Fruit fly (Drosophila melanogaster) whole organism, embryonic: Measurements from ENCODE around the gene gce.

Source experiments
- Atf-2 ChIP-seq: fragments of 200-800 bp; sonication (Bioruptor generic); optimal IDR thresholded peaks from 2 replicates; lab custom pipeline; 2016; ENCODE audit warnings: missing biosample characterization, missing genetic modification characterization
- B-H2 ChIP-seq: fragments of 200-800 bp; sonication (Bioruptor generic); optimal IDR thresholded peaks from 2 replicates; lab custom pipeline; 2018; ENCODE audit warnings: missing biosample characterization, mild to moderate bottlenecking, missing genetic modification characterization
- Bdp1 ChIP-seq: fragments of 200-800 bp; sonication (Bioruptor generic); optimal IDR thresholded peaks from 3 replicates; lab custom pipeline; 2016; ENCODE audit warnings: missing biosample characterization, missing genetic modification characterization
- CG12155 ChIP-seq: fragments of 200-800 bp; sonication (Bioruptor generic); optimal IDR thresholded peaks from 3 replicates; lab custom pipeline; 2016; ENCODE audit warnings: missing biosample characterization, missing genetic modification characterization
- CG1233 ChIP-seq: fragments of 200-800 bp; sonication (Bioruptor generic); optimal IDR thresholded peaks from 4 replicates; lab custom pipeline; 2018; ENCODE audit warnings: missing biosample characterization, mild to moderate bottlenecking, missing genetic modification characterization
- CG12744 ChIP-seq: fragments of 200-800 bp; sonication (Bioruptor generic); optimal IDR thresholded peaks from 2 replicates; lab custom pipeline; 2016; ENCODE audit warnings: missing biosample characterization, missing genetic modification characterization
- CG18011 ChIP-seq: fragments of 200-800 bp; sonication (Bioruptor generic); optimal IDR thresholded peaks from 2 replicates; lab custom pipeline; 2017; ENCODE audit warnings: missing biosample characterization, missing genetic modification characterization, mild to moderate bottlenecking, moderate library complexity, missing genotype
- CG1832 ChIP-seq: fragments of 200-800 bp; sonication (Bioruptor generic); optimal IDR thresholded peaks from 2 replicates; lab custom pipeline; 2017; ENCODE audit warnings: missing biosample characterization, mild to moderate bottlenecking, missing genetic modification characterization, inconsistent platforms
- CG2202 ChIP-seq: fragments of 200-800 bp; sonication (Bioruptor generic); optimal IDR thresholded peaks from 2 replicates; lab custom pipeline; 2018; ENCODE audit warnings: missing biosample characterization, mild to moderate bottlenecking, missing genetic modification characterization
- CG31365 ChIP-seq: fragments of 200-800 bp; sonication (Bioruptor generic); optimal IDR thresholded peaks from 2 replicates; lab custom pipeline; 2018; ENCODE audit warnings: missing biosample characterization, mild to moderate bottlenecking, missing genetic modification characterization
- CG4820 ChIP-seq: fragments of 200-800 bp; sonication (Bioruptor generic); optimal IDR thresholded peaks from 3 replicates; lab custom pipeline; 2016; ENCODE audit warnings: missing biosample characterization, missing genetic modification characterization
- CG6654 ChIP-seq: fragments of 200-800 bp; sonication (Bioruptor generic); optimal IDR thresholded peaks from 2 replicates; lab custom pipeline; 2017; ENCODE audit warnings: missing biosample characterization, mild to moderate bottlenecking, missing genetic modification characterization
- CG6813 ChIP-seq: fragments of 200-800 bp; sonication (Bioruptor generic); optimal IDR thresholded peaks from 2 replicates; lab custom pipeline; 2017; ENCODE audit warnings: missing biosample characterization, missing genetic modification characterization, mild to moderate bottlenecking, moderate library complexity, missing genetic modification reagents
- CG8478 ChIP-seq: fragments of >200 bp; optimal IDR thresholded peaks from 2 replicates; lab custom pipeline; 2018
- CG9797 ChIP-seq: fragments of 200-800 bp; sonication (Bioruptor generic); optimal IDR thresholded peaks from 3 replicates; lab custom pipeline; 2018; ENCODE audit warnings: missing biosample characterization, mild to moderate bottlenecking, missing genetic modification characterization
- CG9817 ChIP-seq: fragments of 200-800 bp; sonication (Bioruptor generic); optimal IDR thresholded peaks from 2 replicates; lab custom pipeline; 2018; ENCODE audit warnings: missing biosample characterization, mild to moderate bottlenecking, missing genetic modification characterization, moderate library complexity
- D19B ChIP-seq: fragments of 200-800 bp; sonication (Bioruptor generic); optimal IDR thresholded peaks from 2 replicates; lab custom pipeline; 2017; ENCODE audit warnings: missing biosample characterization, mild to moderate bottlenecking, missing genetic modification characterization
- Dfd ChIP-seq, 2 experiments: fragments of >200 bp; optimal IDR thresholded peaks; 2 replicates each; lab custom pipeline; 2017; ENCODE audit warnings: missing biosample characterization in 2 of 2, missing genetic modification characterization in 2 of 2
- Doc2 ChIP-seq: fragments of 200-800 bp; sonication (Bioruptor generic); IDR thresholded peaks from 2 replicates; pipeline ENCODE4 v1.3.6; 2022; ENCODE audit warnings: missing biosample characterization, missing genetic modification characterization
- Fer2 ChIP-seq: fragments of 200-800 bp; sonication (Bioruptor generic); optimal IDR thresholded peaks from 2 replicates; lab custom pipeline; 2018; ENCODE audit warnings: missing biosample characterization, mild to moderate bottlenecking, missing genetic modification characterization, moderate library complexity
- GATAe ChIP-seq: fragments of 200-800 bp; sonication (Bioruptor generic); conservative IDR thresholded peaks from 2 replicates; pipeline ENCODE4 v1.3.6; 2022; ENCODE audit warnings: missing biosample characterization, missing genetic modification characterization
- Hey ChIP-seq: fragments of 200-800 bp; sonication (Bioruptor generic); optimal IDR thresholded peaks from 3 replicates; lab custom pipeline; 2018; ENCODE audit warnings: missing biosample characterization, mild to moderate bottlenecking, missing genetic modification characterization
- Hr51 ChIP-seq, 2 experiments: fragments of 200-800 bp; sonication (Bioruptor generic); optimal IDR thresholded peaks; 2 replicates in 1 of 2; 3 replicates in 1 of 2; lab custom pipeline; 2016 to 2018; ENCODE audit warnings: missing biosample characterization in 2 of 2, missing genetic modification characterization in 2 of 2, mild to moderate bottlenecking in 1 of 2, moderate library complexity in 1 of 2
- Lpt ChIP-seq: fragments of >200 bp; optimal IDR thresholded peaks from 2 replicates; lab custom pipeline; 2018; ENCODE audit warnings: missing biosample characterization, missing genetic modification characterization
- MESR4 ChIP-seq: fragments of 200-800 bp; sonication (Bioruptor generic); optimal IDR thresholded peaks from 2 replicates; lab custom pipeline; 2018; ENCODE audit warnings: missing biosample characterization, mild to moderate bottlenecking, missing genetic modification characterization, moderate library complexity
- Myb ChIP-seq: fragments of 200-800 bp; sonication (Bioruptor generic); optimal IDR thresholded peaks from 2 replicates; lab custom pipeline; 2016; ENCODE audit warnings: missing biosample characterization, missing genetic modification characterization
- Neu2 ChIP-seq: fragments of 200-800 bp; sonication (Bioruptor generic); optimal IDR thresholded peaks from 3 replicates; lab custom pipeline; 2016; ENCODE audit warnings: missing biosample characterization, missing genetic modification characterization, borderline replicate concordance
- Six4 ChIP-seq: fragments of 200-800 bp; sonication (Bioruptor generic); optimal IDR thresholded peaks from 2 replicates; lab custom pipeline; 2016; ENCODE audit warnings: missing biosample characterization, missing genetic modification characterization
- YL-1 ChIP-seq: fragments of 200-800 bp; sonication (Bioruptor generic); optimal IDR thresholded peaks from 3 replicates; lab custom pipeline; 2017; ENCODE audit warnings: missing biosample characterization, mild to moderate bottlenecking, missing genetic modification characterization
- bowl ChIP-seq: fragments of 200-800 bp; sonication (Bioruptor generic); IDR thresholded peaks from 2 replicates; pipeline ENCODE4 v1.3.6; 2022; ENCODE audit warnings: missing biosample characterization, missing genetic modification characterization
- danr ChIP-seq: fragments of 200-800 bp; sonication (Bioruptor generic); IDR thresholded peaks from 2 replicates; pipeline ENCODE4 v1.3.6; 2022; ENCODE audit warnings: missing biosample characterization, missing genetic modification characterization
- gcm2 ChIP-seq: fragments of 200-800 bp; sonication (Bioruptor generic); optimal IDR thresholded peaks from 2 replicates; lab custom pipeline; 2016; ENCODE audit warnings: missing biosample characterization, missing genetic modification characterization
- gem ChIP-seq: fragments of 200-800 bp; sonication (Bioruptor generic); optimal IDR thresholded peaks from 2 replicates; lab custom pipeline; 2019; ENCODE audit warnings: missing biosample characterization, mild to moderate bottlenecking, missing genetic modification characterization, moderate library complexity
- grau ChIP-seq: fragments of 200-800 bp; optimal IDR thresholded peaks from 3 replicates; lab custom pipeline; 2019; ENCODE audit warnings: missing biosample characterization, mild to moderate bottlenecking, missing genetic modification characterization, moderate library complexity
- gt ChIP-seq: fragments of 200-800 bp; sonication (Bioruptor generic); IDR thresholded peaks from 2 replicates; pipeline ENCODE4 v1.3.6; 2022; ENCODE audit warnings: missing biosample characterization, missing genetic modification characterization
- ham ChIP-seq: fragments of 200-800 bp; sonication (Bioruptor generic); IDR thresholded peaks from 2 replicates; pipeline ENCODE4 v1.3.6; 2022; ENCODE audit warnings: missing biosample characterization, missing genetic modification characterization
- her ChIP-seq: fragments of 200-800 bp; sonication (Bioruptor generic); optimal IDR thresholded peaks from 2 replicates; lab custom pipeline; 2016; ENCODE audit warnings: missing biosample characterization, missing genetic modification characterization
- lbe ChIP-seq: fragments of 200-800 bp; sonication (Bioruptor generic); optimal IDR thresholded peaks from 2 replicates; lab custom pipeline; 2016; ENCODE audit warnings: missing biosample characterization, mild to moderate bottlenecking, missing genetic modification characterization
- nmo ChIP-seq: fragments of 200-800 bp; sonication (Bioruptor generic); optimal IDR thresholded peaks from 2 replicates; lab custom pipeline; 2018; ENCODE audit warnings: missing biosample characterization, mild to moderate bottlenecking, missing genetic modification characterization, moderate library complexity
- onecut ChIP-seq: fragments of 200-800 bp; sonication (Bioruptor generic); IDR thresholded peaks from 2 replicates; pipeline ENCODE4 v1.3.6; 2022; ENCODE audit warnings: missing biosample characterization, missing genetic modification characterization
- pfk ChIP-seq: fragments of 200-800 bp; sonication (Bioruptor generic); optimal IDR thresholded peaks from 2 replicates; lab custom pipeline; 2018; ENCODE audit warnings: missing biosample characterization, mild to moderate bottlenecking, missing genetic modification characterization, moderate library complexity
- pros ChIP-seq: fragments of 200-800 bp; sonication (Bioruptor generic); optimal IDR thresholded peaks from 3 replicates; lab custom pipeline; 2019; ENCODE audit warnings: missing biosample characterization, mild to moderate bottlenecking, missing genetic modification characterization, moderate library complexity
- pzg ChIP-seq: fragments of 200-800 bp; sonication (Bioruptor generic); optimal IDR thresholded peaks from 3 replicates; lab custom pipeline; 2018; ENCODE audit warnings: missing biosample characterization, mild to moderate bottlenecking, missing genetic modification characterization, moderate library complexity
- run ChIP-seq: fragments of 200-800 bp; sonication (Bioruptor generic); optimal IDR thresholded peaks from 3 replicates; lab custom pipeline; 2018; ENCODE audit warnings: missing biosample characterization, mild to moderate bottlenecking, missing genetic modification characterization
- sens ChIP-seq: fragments of 200-800 bp; sonication (Bioruptor generic); peaks from one replicate; lab custom pipeline; 2016; ENCODE audit warnings: missing biosample characterization, missing genetic modification characterization
- sima ChIP-seq: fragments of 200-800 bp; sonication (Bioruptor generic); optimal IDR thresholded peaks from 2 replicates; lab custom pipeline; 2016; ENCODE audit warnings: missing biosample characterization, missing genetic modification characterization
- slp2 ChIP-seq: fragments of 200-800 bp; sonication (Bioruptor generic); optimal IDR thresholded peaks from 2 replicates; lab custom pipeline; 2016; ENCODE audit warnings: missing biosample characterization, missing genetic modification characterization
- sob ChIP-seq: fragments of 200-800 bp; sonication (Bioruptor generic); IDR thresholded peaks from 2 replicates; pipeline ENCODE4 v1.3.6; 2022; ENCODE audit warnings: missing biosample characterization, missing genetic modification characterization
- tap ChIP-seq: fragments of 200-800 bp; optimal IDR thresholded peaks from 3 replicates; lab custom pipeline; 2019; ENCODE audit warnings: missing biosample characterization, mild to moderate bottlenecking, missing genetic modification characterization, moderate library complexity
- zen ChIP-seq: fragments of 200-800 bp; sonication (Bioruptor generic); optimal IDR thresholded peaks from 3 replicates; lab custom pipeline; 2018; ENCODE audit warnings: missing biosample characterization, mild to moderate bottlenecking, missing genetic modification characterization, moderate library complexity

gce gene

DNA sequence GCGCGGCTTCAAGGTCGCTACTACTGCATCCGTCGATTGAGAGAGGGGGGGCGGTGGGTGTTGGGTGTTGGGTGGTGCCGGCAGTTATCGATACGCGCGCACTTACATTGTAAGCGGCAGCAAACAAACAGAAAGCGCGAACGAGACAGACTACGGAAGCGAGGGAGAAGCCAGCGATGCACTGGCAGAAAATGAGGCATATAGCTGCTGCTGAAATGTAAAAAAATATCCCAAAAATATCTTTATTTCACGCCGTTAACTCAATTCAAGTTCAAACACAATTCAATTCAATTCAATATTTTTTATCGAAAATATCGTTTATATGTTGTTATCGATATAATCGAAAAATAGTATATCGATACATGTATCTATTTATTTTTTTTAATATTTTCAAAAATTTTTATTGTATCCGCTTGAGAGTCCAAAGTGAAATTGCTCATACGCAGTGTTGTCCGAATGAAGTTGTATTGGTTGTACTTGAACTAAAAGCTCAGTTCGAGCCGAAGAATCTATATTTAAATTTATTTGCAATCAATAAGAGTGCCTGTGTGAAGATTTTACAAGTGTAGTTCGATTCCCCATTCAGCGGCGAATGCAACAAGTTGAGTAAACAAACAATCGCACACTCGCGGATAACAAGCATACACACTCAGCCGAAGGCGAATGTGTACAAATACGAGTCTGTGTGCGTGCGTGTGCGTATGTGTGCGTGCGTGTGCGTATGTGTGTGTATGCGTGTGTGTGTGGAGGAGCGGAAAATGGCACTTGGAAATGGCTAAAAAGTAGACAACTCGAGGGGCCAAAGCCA is 14.7 kb downstream of the gce start (continued):
- TF ChIP-seq pros (GFP tag; lab: Kevin White, UChicago) (no peak), CG12744 (no peak), sob (GFP tag; lab: Robert Waterston, UW) (no peak), onecut (no peak), tap (tag; lab: Kevin White, UChicago) (no peak), danr (GFP tag; lab: Robert Waterston, UW) (no peak), Bdp1 (GFP tag; lab: Kevin White, UChicago) (no peak), run (no peak), her (GFP tag; lab: Kevin White, UChicago) (no peak), Lpt (GFP tag; lab: Kevin White, UChicago) (no peak), CG9817 (tag; lab: Kevin White, UChicago) (peak; percentile 12), YL-1 (GFP tag; lab: Kevin White, UChicago) (no peak), nmo (GFP tag; lab: Kevin White, UChicago) (peak; percentile 42), gcm2 (no peak), Six4 (GFP tag; lab: Kevin White, UChicago) (no peak), CG8478 (lab: Kevin White, UChicago) (no peak), Fer2 (tag; lab: Kevin White, UChicago) (no peak), CG1233 (GFP tag; lab: Kevin White, UChicago) (no peak), MESR4 (GFP tag; lab: Kevin White, UChicago) (no peak), GATAe (GFP tag; lab: Robert Waterston, UW) (no peak), lbe (GFP tag; lab: Kevin White, UChicago) (no peak), Hr51 (GFP tag; optimal IDR thresholded peaks at IDR 0.05; lab: Kevin White, UChicago) (peak in 1 of 2 experiments; percentile 60), pzg (GFP tag; lab: Kevin White, UChicago) (no peak), CG6654 (GFP tag; lab: Kevin White, UChicago) (no peak), B-H2 (GFP tag; lab: Kevin White, UChicago) (no peak), zen (tag; lab: Kevin White, UChicago) (no peak), sens (GFP tag; lab: Kevin White, UChicago) (peak; percentile 90), gt (GFP tag; lab: Robert Waterston, UW) (no peak), CG12155 (GFP tag; lab: Kevin White, UChicago) (no peak), gem (tag; lab: Kevin White, UChicago) (peak; percentile 60), pfk (GFP tag; lab: Kevin White, UChicago) (no peak), bowl (GFP tag; lab: Robert Waterston, UW) (no peak), Doc2 (GFP tag; lab: Robert Waterston, UW) (no peak), Dfd (GFP tag; optimal IDR thresholded peaks at IDR 0.05; lab: Kevin White, UChicago) (peak in 1 of 2 experiments; percentile 61), sima (no peak), ham (GFP tag; lab: Robert Waterston, UW) (no peak), CG18011 (GFP tag; lab: Kevin White, UChicago) (no peak), CG31365 (tag; lab: Kevin White, UChicago) (no peak), Hey (tag; lab: Kevin White, UChicago) (no peak), D19B (GFP tag; lab: Kevin White, UChicago) (no peak), CG9797 (GFP tag; lab: Kevin White, UChicago) (no peak), Neu2 (GFP tag; lab: Kevin White, UChicago) (no peak), CG4820 (GFP tag; lab: Kevin White, UChicago) (peak; percentile 16), CG1832 (no peak), Atf-2 (GFP tag; lab: Kevin White, UChicago) (no peak), Myb (GFP tag; lab: Kevin White, UChicago) (no peak), CG6813 (GFP tag; lab: Kevin White, UChicago) (no peak), CG2202 (no peak), slp2 (GFP tag; lab: Kevin White, UChicago) (no peak), grau (tag; lab: Kevin White, UChicago) (peak; percentile 37)
